Worm (Caenorhabditis elegans): ENCODE data around the gene F54D10.5.

F54D10.5 gene

ce11 chrII:3775719-3776118, 32.3 kb downstream of the F54D10.5 start, which contains the start of gene T24E12.3:
TSS of gene T24E12.3 (plus strand) at chrII:3776019.
- TF ChIP-seq pax-3 (tag; optimal IDR thresholded peaks at IDR 0.05), result no peak
- TF ChIP-seq unc-130 (tag; optimal IDR thresholded peaks at IDR 0.05), result no peak
- TF ChIP-seq ztf-11 (tag; optimal IDR thresholded peaks at IDR 0.05), result no peak
- no peak for TF ChIP-seq fkh-10 (GFP tag; optimal IDR thresholded peaks at IDR 0.05)
- TF ChIP-seq nhr-237 (tag; optimal IDR thresholded peaks at IDR 0.05), result no peak
- no peak for TF ChIP-seq vab-15 (tag; optimal IDR thresholded peaks at IDR 0.05)
- TF ChIP-seq snpc-4 (tag; optimal IDR thresholded peaks at IDR 0.05), result no peak
- no peak for TF ChIP-seq irx-1 (tag; optimal IDR thresholded peaks at IDR 0.05)
- no peak for TF ChIP-seq unc-30 (tag; optimal IDR thresholded peaks at IDR 0.05)
- TF ChIP-seq nhr-84 (tag; optimal IDR thresholded peaks at IDR 0.05), result no peak
- TF ChIP-seq dsc-1 (tag; optimal IDR thresholded peaks at IDR 0.05), result no peak
- TF ChIP-seq blmp-1 (tag; optimal IDR thresholded peaks at IDR 0.05), result no peak
- no peak for TF ChIP-seq sup-37 (GFP tag; optimal IDR thresholded peaks at IDR 0.05)

ce11 chrII:3773130-3773529, 34.8 kb downstream of the F54D10.5 start, which contains the start of gene T24E12.10:
TSS of gene T24E12.10 (minus strand) at chrII:3773230.
- TF ChIP-seq hlh-17 (GFP tag; optimal IDR thresholded peaks at IDR 0.05; ENCODE audit: borderline replicate concordance) (no peak), nhr-90 (tag; optimal IDR thresholded peaks at IDR 0.05; ENCODE audit: poor library complexity) (no peak), snu-23 (GFP tag; optimal IDR thresholded peaks at IDR 0.05) (no peak), elt-3 (tag; optimal IDR thresholded peaks at IDR 0.05) (no peak), efl-1 (optimal IDR thresholded peaks at IDR 0.05) (no peak), efl-1 (GFP tag; optimal IDR thresholded peaks at IDR 0.05 in 1 of 2) (peak in 1 of 2 experiments; percentile 15)

ce11 chrII:3771640-3772039, 36.3 kb downstream of the F54D10.5 start:
- TF ChIP-seq ceh-8 (GFP tag; optimal IDR thresholded peaks at IDR 0.05) (no peak), ztf-11 (tag; optimal IDR thresholded peaks at IDR 0.05) (no peak), lin-14 (GFP tag; optimal IDR thresholded peaks at IDR 0.05) (no peak), lin-39 (tag; optimal IDR thresholded peaks at IDR 0.05) (no peak), blmp-1 (tag; optimal IDR thresholded peaks at IDR 0.05) (no peak), sptf-1 (tag; optimal IDR thresholded peaks at IDR 0.05) (no peak), snu-23 (GFP tag; optimal IDR thresholded peaks at IDR 0.05) (no peak), fkh-8 (tag; optimal IDR thresholded peaks at IDR 0.05) (no peak), skn-1 (tag; optimal IDR thresholded peaks at IDR 0.05) (no peak), snpc-4 (tag; optimal IDR thresholded peaks at IDR 0.05) (no peak), elt-3 (tag; optimal IDR thresholded peaks at IDR 0.05) (no peak), nhr-28 (tag; optimal IDR thresholded peaks at IDR 0.05) (no peak), ceh-82 (tag; optimal IDR thresholded peaks at IDR 0.05) (no peak), aly-2 (tag; optimal IDR thresholded peaks at IDR 0.05) (no peak), hlh-4 (tag; optimal IDR thresholded peaks at IDR 0.05) (no peak), pqm-1 (tag; optimal IDR thresholded peaks at IDR 0.05) (no peak)

- TF ChIP-seq nhr-12 (tag; optimal IDR thresholded peaks at IDR 0.05) (no peak), lin-39 (tag; optimal IDR thresholded peaks at IDR 0.05) (no peak), vab-15 (tag; optimal IDR thresholded peaks at IDR 0.05) (no peak), nhr-76 (tag; optimal IDR thresholded peaks at IDR 0.05) (no peak), efl-1 (optimal IDR thresholded peaks at IDR 0.05) (no peak), efl-1 (GFP tag; optimal IDR thresholded peaks at IDR 0.05 in 1 of 2) (no peak), unc-98 (GFP tag; IDR thresholded peaks at IDR 0.05) (no peak), skn-1 (tag; optimal IDR thresholded peaks at IDR 0.05) (no peak), lin-35 (GFP tag; optimal IDR thresholded peaks at IDR 0.05) (no peak), aly-2 (tag; optimal IDR thresholded peaks at IDR 0.05) (no peak), snpc-4 (tag; optimal IDR thresholded peaks at IDR 0.05) (no peak), fkh-8 (tag; optimal IDR thresholded peaks at IDR 0.05) (no peak), hpl-2 (GFP tag; optimal IDR thresholded peaks at IDR 0.05) (no peak), ets-5 (GFP tag; IDR thresholded peaks at IDR 0.05) (no peak), nhr-20 (tag; optimal IDR thresholded peaks at IDR 0.05) (no peak)
These were observed 43.5 kb downstream of the F54D10.5 start, which contains the start of gene srx-112 for ce11 chrII:3764486-3764885. TSS of gene srx-112 (minus strand) at chrII:3764586.
